Worm (Caenorhabditis elegans) whole organism, mixed stage, embryonic: ENCODE data around the gene Y53F4B.11.
A peak's percentile ranks its signal among the peaks of the same experiment; 100 is the strongest.

Source experiments
- M03D4.4 ChIP-seq: sonication (generic microtip); optimal IDR thresholded peaks from 2 replicates; lab custom pipeline; 2017; ENCODE audit warnings: mild to moderate bottlenecking, missing genetic modification characterization, missing compliant biosample characterization
- bed-3 ChIP-seq: fragments of 200-800 bp; sonication (Bioruptor generic); optimal IDR thresholded peaks from 3 replicates; lab custom pipeline; 2018; ENCODE audit warnings: mild to moderate bottlenecking, missing genetic modification characterization, moderate library complexity, missing compliant biosample characterization
- blmp-1 ChIP-seq: fragments of 150-350 bp; optimal IDR thresholded peaks from 2 replicates; lab custom pipeline; 2014; ENCODE audit warnings: missing biosample characterization, missing genetic modification characterization
- ceh-39 ChIP-seq: fragments of 150-350 bp; optimal IDR thresholded peaks from 2 replicates; lab custom pipeline; 2014; ENCODE audit warnings: missing biosample characterization, missing genetic modification characterization
- ceh-43 ChIP-seq: fragments of 200-800 bp; sonication (Bioruptor generic); optimal IDR thresholded peaks from 2 replicates; lab custom pipeline; 2018; ENCODE audit warnings: mild to moderate bottlenecking, missing genetic modification characterization, moderate library complexity, missing compliant biosample characterization
- ceh-83 ChIP-seq: fragments of 200-800 bp; sonication (Bioruptor generic); optimal IDR thresholded peaks from 2 replicates; lab custom pipeline; 2018; ENCODE audit warnings: mild to moderate bottlenecking, missing genetic modification characterization, missing compliant biosample characterization
- ces-1 ChIP-seq: fragments of 150-350 bp; optimal IDR thresholded peaks from 2 replicates; lab custom pipeline; 2014; ENCODE audit warnings: missing biosample characterization, missing genetic modification reagents, missing genetic modification characterization
- cnd-1 ChIP-seq: fragments of 200-800 bp; sonication (Bioruptor generic); optimal IDR thresholded peaks from 2 replicates; lab custom pipeline; 2018; ENCODE audit warnings: mild to moderate bottlenecking, missing genetic modification characterization, missing compliant biosample characterization
- drap-1 ChIP-seq: fragments of 200-800 bp; sonication (Bioruptor generic); optimal IDR thresholded peaks from 3 replicates; lab custom pipeline; 2018; ENCODE audit warnings: mild to moderate bottlenecking, missing genetic modification characterization, missing compliant biosample characterization
- elt-1 ChIP-seq: sonication (generic microtip); optimal IDR thresholded peaks from 2 replicates; lab custom pipeline; 2017; ENCODE audit warnings: missing genetic modification characterization, mild to moderate bottlenecking, missing compliant biosample characterization, antibody characterized with exemption, moderate library complexity, borderline replicate concordance; ENCODE audit not compliant: insufficient read depth
- elt-3 ChIP-seq: fragments of 150-350 bp; optimal IDR thresholded peaks from 2 replicates; lab custom pipeline; 2014; ENCODE audit warnings: missing biosample characterization, missing genetic modification characterization
- flh-1 ChIP-seq: fragments of 200-800 bp; sonication (Bioruptor generic); optimal IDR thresholded peaks from 2 replicates; lab custom pipeline; 2018; ENCODE audit warnings: mild to moderate bottlenecking, missing genetic modification characterization, moderate library complexity, missing compliant biosample characterization
- ham-2 ChIP-seq: fragments of 200-800 bp; sonication (Bioruptor generic); optimal IDR thresholded peaks from 2 replicates; lab custom pipeline; 2018; ENCODE audit warnings: mild to moderate bottlenecking, missing genetic modification characterization, missing compliant biosample characterization
- hlh-1 ChIP-seq: fragments of 150-350 bp; optimal IDR thresholded peaks from 2 replicates; lab custom pipeline; 2014; ENCODE audit warnings: missing biosample characterization, missing genetic modification reagents, missing genetic modification characterization
- lin-13 ChIP-seq: fragments of 150-350 bp; optimal IDR thresholded peaks from 2 replicates; lab custom pipeline; 2014; ENCODE audit warnings: missing biosample characterization, missing genetic modification characterization
- lin-32 ChIP-seq: fragments of 200-800 bp; sonication (Bioruptor generic); optimal IDR thresholded peaks from 2 replicates; lab custom pipeline; 2018; ENCODE audit warnings: mild to moderate bottlenecking, missing genetic modification characterization, missing compliant biosample characterization
- lsy-2 ChIP-seq: fragments of 150-350 bp; optimal IDR thresholded peaks from 2 replicates; lab custom pipeline; 2014; ENCODE audit warnings: missing biosample characterization, missing genetic modification characterization
- mab-5 ChIP-seq: fragments of 150-350 bp; optimal IDR thresholded peaks from 2 replicates; lab custom pipeline; 2014; ENCODE audit warnings: missing biosample characterization, missing genetic modification characterization
- mep-1 ChIP-seq: fragments of 150-350 bp; optimal IDR thresholded peaks from 2 replicates; lab custom pipeline; 2017; ENCODE audit warnings: missing biosample characterization, missing genetic modification reagents, missing genetic modification characterization, inconsistent platforms
- mls-2 ChIP-seq: sonication (generic microtip); optimal IDR thresholded peaks from 2 replicates; lab custom pipeline; 2016; ENCODE audit warnings: mild to moderate bottlenecking, missing genetic modification characterization, moderate library complexity, missing compliant biosample characterization
- nhr-12 ChIP-seq: fragments of 150-350 bp; optimal IDR thresholded peaks from 2 replicates; lab custom pipeline; 2014; ENCODE audit warnings: missing biosample characterization, missing genetic modification characterization
- nhr-2 ChIP-seq: fragments of 150-350 bp; optimal IDR thresholded peaks from 2 replicates; lab custom pipeline; 2014; ENCODE audit warnings: missing biosample characterization, missing genetic modification characterization
- nhr-237 ChIP-seq: fragments of 150-350 bp; optimal IDR thresholded peaks from 2 replicates; lab custom pipeline; 2014; ENCODE audit warnings: missing biosample characterization, missing genetic modification characterization
- nhr-28 ChIP-seq: fragments of 150-350 bp; optimal IDR thresholded peaks from 2 replicates; lab custom pipeline; 2014; ENCODE audit warnings: missing biosample characterization, missing genetic modification characterization
- nhr-76 ChIP-seq: sonication (generic microtip); optimal IDR thresholded peaks from 2 replicates; lab custom pipeline; 2017; ENCODE audit warnings: missing biosample characterization, missing genetic modification characterization
- pha-4 ChIP-seq: fragments of 150-350 bp; optimal IDR thresholded peaks from 2 replicates; lab custom pipeline; 2018; ENCODE audit warnings: missing biosample characterization, missing genetic modification reagents, missing genetic modification characterization
- sem-2 ChIP-seq: fragments of 200-800 bp; sonication (Bioruptor generic); optimal IDR thresholded peaks from 2 replicates; lab custom pipeline; 2018; ENCODE audit warnings: mild to moderate bottlenecking, missing genetic modification characterization, missing compliant biosample characterization
- snpc-4 ChIP-seq: fragments of 150-350 bp; optimal IDR thresholded peaks from 2 replicates; lab custom pipeline; 2014; ENCODE audit warnings: missing biosample characterization, missing genetic modification characterization
- sptf-1 ChIP-seq: sonication (generic microtip); optimal IDR thresholded peaks from 2 replicates; lab custom pipeline; 2017; ENCODE audit warnings: mild to moderate bottlenecking, missing genetic modification characterization, moderate library complexity, missing compliant biosample characterization
- tbx-8 ChIP-seq: fragments of 200-800 bp; sonication (Bioruptor generic); optimal IDR thresholded peaks from 2 replicates; lab custom pipeline; 2018; ENCODE audit warnings: mild to moderate bottlenecking, missing genetic modification characterization, moderate library complexity, missing compliant biosample characterization
- unc-120 ChIP-seq: sonication (generic microtip); optimal IDR thresholded peaks from 2 replicates; lab custom pipeline; 2017; ENCODE audit warnings: missing genetic modification characterization, missing compliant biosample characterization; ENCODE audit not compliant: poor library complexity, severe bottlenecking
- unc-39 ChIP-seq: fragments of 150-350 bp; optimal IDR thresholded peaks from 2 replicates; lab custom pipeline; 2014; ENCODE audit warnings: missing biosample characterization, missing genetic modification characterization
- unc-62 ChIP-seq: fragments of 150-350 bp; optimal IDR thresholded peaks from 2 replicates; lab custom pipeline; 2014; ENCODE audit warnings: missing biosample characterization, missing genetic modification reagents, missing genetic modification characterization
- zip-8 ChIP-seq: fragments of 150-350 bp; optimal IDR thresholded peaks from 2 replicates; lab custom pipeline; 2014; ENCODE audit warnings: missing biosample characterization, missing genetic modification characterization
- ztf-11 ChIP-seq: fragments of 150-350 bp; optimal IDR thresholded peaks from 2 replicates; lab custom pipeline; 2014; ENCODE audit warnings: missing biosample characterization, missing genetic modification characterization

Y53F4B.11 gene

DNA sequence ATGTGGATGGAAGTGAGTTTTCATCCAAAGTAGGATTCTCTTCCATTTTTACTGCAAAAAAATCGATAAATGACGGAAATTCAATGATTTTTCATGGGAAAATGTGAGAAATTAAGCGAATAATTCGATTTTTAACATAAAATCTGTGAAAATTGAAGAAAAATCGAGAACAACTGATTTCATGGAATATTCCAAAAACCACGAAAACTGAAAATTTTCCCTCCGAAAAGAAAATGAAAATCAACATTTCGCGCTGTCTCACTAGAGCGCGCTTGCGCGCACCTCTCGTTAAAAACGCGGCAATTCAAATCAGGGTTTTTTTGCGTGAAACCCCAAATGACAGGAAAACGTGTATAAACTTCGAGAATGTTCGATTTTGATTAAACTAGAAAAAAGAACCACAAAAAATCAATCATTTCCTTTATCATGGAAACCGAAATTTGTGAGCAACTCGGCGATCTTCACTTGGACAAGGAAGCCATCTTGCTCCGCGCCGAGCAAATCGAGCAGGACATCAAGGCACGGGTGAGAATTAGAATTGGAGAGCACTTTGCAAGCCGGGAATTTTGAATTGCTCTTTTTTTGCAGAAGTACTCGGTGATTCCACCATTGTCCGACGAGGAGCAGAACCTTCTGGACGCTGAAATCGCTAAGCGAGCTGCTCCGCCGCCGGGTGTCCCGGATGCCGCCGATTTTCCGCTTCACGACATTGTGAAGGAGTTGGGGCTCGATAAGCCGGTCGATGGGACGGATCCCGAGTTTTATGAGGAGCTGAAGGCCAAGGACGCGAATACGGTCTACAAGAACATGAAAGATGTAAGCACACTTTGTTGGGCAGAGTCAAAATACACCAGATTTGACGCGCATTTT is at the start of gene Y53F4B.11, which contains the start of gene Y53F4B.9:
Y53F4B.11 (plus strand) TSS at position 383 of the 870 bp plus-strand sequence.
Y53F4B.9 (minus strand) TSS at position 51 of the 870 bp plus-strand sequence.
- TF ChIP-seq elt-3 (tag; lab: Kevin White, UChicago) (no peak), flh-1 (GFP tag; lab: Kevin White, UChicago) (no peak), nhr-2 (tag; lab: Kevin White, UChicago) (peak; percentile 24), cnd-1 (no peak), ceh-83 (GFP tag; lab: Kevin White, UChicago) (no peak), blmp-1 (tag; lab: Kevin White, UChicago) (no peak), nhr-28 (tag; lab: Kevin White, UChicago) (no peak), lsy-2 (tag; lab: Kevin White, UChicago) (peak; percentile 74), snpc-4 (tag; lab: Kevin White, UChicago) (no peak), unc-39 (tag; lab: Kevin White, UChicago) (no peak), mab-5 (tag; lab: Kevin White, UChicago) (no peak), nhr-76 (tag; lab: Kevin White, UChicago) (no peak), M03D4.4 (tag; lab: Kevin White, UChicago) (no peak), nhr-12 (no peak), ham-2 (GFP tag; lab: Kevin White, UChicago) (no peak), mls-2 (tag; lab: Kevin White, UChicago) (no peak), sem-2 (no peak), unc-120 (tag; lab: Kevin White, UChicago) (no peak), bed-3 (no peak), lin-13 (tag; lab: Kevin White, UChicago) (peak; percentile 24), unc-62 (peak; percentile 28), zip-8 (tag; lab: Kevin White, UChicago) (no peak), pha-4 (tag; lab: Kevin White, UChicago) (peak; percentile 34), tbx-8 (GFP tag; lab: Kevin White, UChicago) (no peak), sptf-1 (tag; lab: Kevin White, UChicago) (peak; percentile 32), drap-1 (GFP tag; lab: Kevin White, UChicago) (no peak), ces-1 (GFP tag; lab: Kevin White, UChicago) (peak; percentile 65), nhr-237 (tag; lab: Kevin White, UChicago) (peak; percentile 83), ceh-39 (tag; lab: Kevin White, UChicago) (peak; percentile 44), hlh-1 (peak; percentile 31), lin-32 (GFP tag; lab: Kevin White, UChicago) (no peak), ceh-43 (GFP tag; lab: Kevin White, UChicago) (no peak), elt-1 (no peak), mep-1 (tag; lab: Kevin White, UChicago) (peak; percentile 94), ztf-11 (tag; lab: Kevin White, UChicago) (no peak)

DNA sequence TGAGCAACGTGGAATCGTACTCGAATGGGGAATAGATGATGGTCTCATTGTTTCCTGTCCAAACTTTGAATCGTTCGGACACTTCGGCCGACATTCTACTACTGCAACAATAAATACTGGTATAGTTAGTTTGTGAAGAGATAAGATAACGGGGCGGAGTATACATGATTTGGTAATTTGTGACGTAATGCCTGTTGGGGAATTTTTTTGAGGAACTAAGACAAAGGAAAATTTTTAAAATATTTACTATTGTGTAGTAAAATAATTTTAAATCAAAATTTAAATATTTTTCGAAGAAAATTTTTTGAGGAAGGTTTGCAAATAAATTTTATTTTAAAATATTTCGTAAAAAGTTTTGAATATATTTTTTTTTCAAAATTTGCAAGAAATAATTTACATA is 46.5 kb upstream of the Y53F4B.11 start, which contains the start of gene elo-9:
elo-9 (minus strand) TSS at position 101 of the 400 bp plus-strand sequence.
- TF ChIP-seq unc-120 (tag; lab: Kevin White, UChicago) (no peak), nhr-12 (no peak), drap-1 (GFP tag; lab: Kevin White, UChicago) (no peak), zip-8 (tag; lab: Kevin White, UChicago) (no peak), snpc-4 (tag; lab: Kevin White, UChicago) (no peak), ham-2 (GFP tag; lab: Kevin White, UChicago) (no peak), unc-39 (tag; lab: Kevin White, UChicago) (no peak), elt-1 (no peak), ces-1 (GFP tag; lab: Kevin White, UChicago) (no peak), lin-32 (GFP tag; lab: Kevin White, UChicago) (no peak), ztf-11 (tag; lab: Kevin White, UChicago) (no peak)

DNA sequence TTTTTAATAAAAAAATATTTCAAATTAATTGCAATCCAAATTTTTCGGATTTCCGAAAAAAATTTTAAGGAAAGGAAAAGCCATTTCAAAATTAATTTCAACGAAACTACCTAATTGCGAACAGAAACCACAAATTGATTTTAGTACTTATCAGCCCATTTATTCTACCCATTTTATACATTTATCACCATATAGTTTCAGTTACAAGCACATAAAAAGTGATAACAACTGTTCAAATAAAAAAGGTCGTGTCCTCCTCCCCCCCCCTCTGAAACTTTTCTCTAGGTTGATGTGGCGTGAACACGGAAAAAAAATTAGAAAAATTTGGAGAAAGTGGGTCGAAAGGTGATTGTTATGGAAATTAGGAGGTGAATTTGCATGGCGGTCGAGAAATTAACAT is 45.7 kb upstream of the Y53F4B.11 start:
- no peak for TF ChIP-seq drap-1 (GFP tag; lab: Kevin White, UChicago)
- TF ChIP-seq elt-1, result no peak
- TF ChIP-seq zip-8 (tag; lab: Kevin White, UChicago), result no peak
- no peak for TF ChIP-seq ceh-43 (GFP tag; lab: Kevin White, UChicago)
- no peak for TF ChIP-seq sem-2
- TF ChIP-seq ceh-39 (tag; lab: Kevin White, UChicago), result no peak
- no peak for TF ChIP-seq nhr-76 (tag; lab: Kevin White, UChicago)
- no peak for TF ChIP-seq blmp-1 (tag; lab: Kevin White, UChicago)
- TF ChIP-seq nhr-237 (tag; lab: Kevin White, UChicago), result no peak
- no peak for TF ChIP-seq mep-1 (tag; lab: Kevin White, UChicago)
- no peak for TF ChIP-seq tbx-8 (GFP tag; lab: Kevin White, UChicago)
- no peak for TF ChIP-seq bed-3
- no peak for TF ChIP-seq mls-2 (tag; lab: Kevin White, UChicago)
- TF ChIP-seq lin-13 (tag; lab: Kevin White, UChicago), result no peak
